Fruit fly (Drosophila melanogaster): ENCODE data around the gene NijA.

Gene NijA

DNA sequence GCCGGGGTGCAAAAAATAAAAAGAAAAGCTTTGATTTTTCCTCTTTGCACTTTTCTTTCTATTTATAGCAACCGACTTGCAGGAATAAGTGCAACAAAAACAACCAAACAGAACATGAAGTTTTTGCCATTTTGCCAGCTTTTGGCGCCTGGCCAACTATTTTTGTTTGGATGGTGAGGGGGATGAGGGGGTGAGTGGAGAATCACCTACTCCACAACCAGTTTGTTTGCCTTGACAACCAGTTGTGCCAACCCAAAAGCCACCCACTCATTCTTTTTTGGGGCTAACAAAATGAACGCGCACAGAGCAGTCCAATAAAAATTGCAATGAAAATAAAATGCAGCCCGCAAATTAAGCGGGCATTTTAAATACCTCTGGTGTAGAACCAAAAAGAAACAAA lies 39.4 kb downstream of the NijA start:
- no peak for TF ChIP-seq EcR (GFP tag; optimal IDR thresholded peaks at IDR 0.05)
- TF ChIP-seq CG8478 (optimal IDR thresholded peaks at IDR 0.05), result no peak
- TF ChIP-seq pan (optimal IDR thresholded peaks at IDR 0.05), result no peak
- TF ChIP-seq psq (optimal IDR thresholded peaks at IDR 0.05), result no peak
- no peak for TF ChIP-seq Dll (optimal IDR thresholded peaks at IDR 0.05)

DNA sequence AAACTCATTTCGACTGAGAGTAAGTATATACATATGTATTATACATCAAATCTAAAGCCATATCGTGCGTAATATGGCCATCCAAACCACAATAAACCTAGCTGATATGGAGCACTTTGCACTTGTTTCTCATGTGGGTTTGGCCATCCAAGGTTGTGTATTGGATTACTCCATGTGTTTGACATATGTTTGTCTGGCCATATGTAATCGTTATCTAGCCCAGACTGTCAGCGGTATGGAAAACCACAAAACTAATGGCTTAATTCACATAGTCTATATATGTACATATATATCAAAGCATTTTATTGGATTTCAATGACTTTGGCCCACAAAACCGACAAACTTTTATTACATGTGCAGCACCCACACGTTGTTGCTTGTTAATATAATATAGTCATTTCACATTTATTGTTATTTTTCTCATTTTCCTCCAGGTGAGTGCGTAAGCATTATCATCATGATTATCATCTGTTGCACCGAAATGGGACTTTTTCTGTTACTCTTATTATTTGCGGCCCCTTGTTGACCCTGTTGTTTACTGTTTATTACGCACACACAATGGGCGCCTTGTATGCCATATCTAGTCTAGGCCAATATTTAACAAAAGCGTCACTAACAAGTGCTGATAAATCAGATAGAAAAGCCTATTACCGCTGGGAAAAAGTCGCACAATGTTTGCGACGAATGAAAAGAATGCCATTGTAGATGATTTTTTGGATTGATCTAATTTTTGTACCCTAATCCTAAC lies 40.1 kb downstream of the NijA start:
- TF ChIP-seq Dll (optimal IDR thresholded peaks at IDR 0.05) (no peak), usp (GFP tag; optimal IDR thresholded peaks at IDR 0.05) (no peak), pan (optimal IDR thresholded peaks at IDR 0.05) (no peak), EcR (GFP tag; optimal IDR thresholded peaks at IDR 0.05) (no peak), CG8478 (optimal IDR thresholded peaks at IDR 0.05) (no peak), psq (optimal IDR thresholded peaks at IDR 0.05) (no peak)

DNA sequence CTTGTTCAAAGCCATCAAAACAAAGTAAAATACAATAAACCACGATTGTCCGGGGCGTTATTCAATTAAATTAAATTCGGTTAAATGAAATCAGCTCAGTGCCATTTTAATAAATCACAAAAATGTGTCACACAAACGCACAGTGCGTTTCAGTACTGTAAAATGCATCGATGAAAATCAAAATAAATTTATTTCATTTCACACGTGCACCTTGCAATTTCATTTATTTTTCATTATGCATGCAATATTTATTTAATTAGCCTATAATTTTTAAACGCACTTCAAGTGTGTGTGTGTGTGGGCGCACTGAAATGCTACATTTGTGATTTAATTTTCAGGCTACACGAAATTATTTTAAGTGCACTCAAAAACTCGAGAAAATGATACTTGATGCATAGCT lies 42.2 kb downstream of the NijA start:
- TF ChIP-seq EcR (GFP tag; optimal IDR thresholded peaks at IDR 0.05) (no peak), Dll (optimal IDR thresholded peaks at IDR 0.05) (no peak), pan (optimal IDR thresholded peaks at IDR 0.05) (no peak), CG8478 (optimal IDR thresholded peaks at IDR 0.05) (no peak), psq (optimal IDR thresholded peaks at IDR 0.05) (no peak), usp (GFP tag; optimal IDR thresholded peaks at IDR 0.05) (no peak)

DNA sequence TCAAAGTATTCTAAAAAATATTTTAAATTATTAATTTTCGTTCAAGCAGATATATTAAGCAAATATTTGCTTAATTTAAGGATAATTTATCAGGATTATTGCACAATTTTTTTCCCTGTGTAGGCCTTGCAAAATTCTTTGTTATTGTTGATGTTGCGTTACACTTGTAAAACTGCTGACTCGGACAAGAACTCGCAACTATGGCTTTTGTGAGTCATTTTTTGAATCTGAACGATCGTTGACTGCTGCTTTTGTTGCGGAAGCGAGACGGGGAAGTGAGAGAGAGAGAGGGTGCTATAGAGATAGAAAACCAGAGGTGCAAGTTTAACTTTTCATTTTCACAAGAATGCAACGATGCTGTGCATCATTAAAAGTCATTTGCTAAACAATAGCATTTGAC lies 44.2 kb downstream of the NijA start:
- TF ChIP-seq EcR (GFP tag; optimal IDR thresholded peaks at IDR 0.05) (no peak), Dll (optimal IDR thresholded peaks at IDR 0.05) (no peak)

DNA sequence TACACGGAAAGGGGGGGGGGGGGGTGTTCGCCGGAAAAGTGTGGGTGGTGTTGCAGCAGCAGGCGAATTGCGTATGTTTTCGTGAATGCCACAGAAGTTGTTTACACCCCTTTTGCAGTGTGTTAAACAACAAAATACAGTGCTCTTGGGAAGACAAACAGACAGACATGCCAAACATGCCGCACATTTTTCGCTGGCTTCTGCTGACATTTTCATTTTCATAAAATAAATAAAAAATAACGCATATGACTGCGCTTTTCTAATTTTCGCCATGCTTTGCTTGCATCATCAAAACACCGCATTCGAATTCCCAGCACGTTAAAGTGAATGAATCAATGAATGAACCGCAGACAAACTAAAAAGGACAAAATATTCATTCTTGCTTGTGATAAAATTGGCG lies 45.4 kb downstream of the NijA start:
- TF ChIP-seq CG8478 (optimal IDR thresholded peaks at IDR 0.05), result no peak
- TF ChIP-seq pan (optimal IDR thresholded peaks at IDR 0.05), result no peak

DNA sequence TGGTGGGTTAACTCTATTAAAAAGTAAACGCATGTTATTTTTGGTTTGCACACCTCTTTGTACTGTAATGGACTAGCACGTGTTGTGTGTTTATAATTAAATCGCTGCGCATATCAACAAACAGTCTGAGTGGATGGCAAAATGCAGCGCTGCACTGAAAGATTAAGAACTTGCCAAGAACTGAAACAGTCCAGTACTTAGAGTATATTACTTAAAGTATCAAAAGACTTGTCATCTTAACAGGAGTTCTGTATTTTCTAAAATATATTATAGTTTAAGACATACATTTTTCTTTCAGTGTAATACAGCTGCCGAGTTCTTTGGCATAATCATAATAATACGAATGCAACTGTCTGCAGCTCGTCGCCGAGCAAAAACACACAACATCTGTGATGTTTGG lies 48.2 kb downstream of the NijA start:
- no peak for TF ChIP-seq EcR (GFP tag; optimal IDR thresholded peaks at IDR 0.05)
- no peak for TF ChIP-seq pan (optimal IDR thresholded peaks at IDR 0.05)
- no peak for TF ChIP-seq usp (GFP tag; optimal IDR thresholded peaks at IDR 0.05)
- no peak for TF ChIP-seq psq (optimal IDR thresholded peaks at IDR 0.05)
- TF ChIP-seq CG8478 (optimal IDR thresholded peaks at IDR 0.05), result no peak
- TF ChIP-seq Dll (optimal IDR thresholded peaks at IDR 0.05), result no peak

DNA sequence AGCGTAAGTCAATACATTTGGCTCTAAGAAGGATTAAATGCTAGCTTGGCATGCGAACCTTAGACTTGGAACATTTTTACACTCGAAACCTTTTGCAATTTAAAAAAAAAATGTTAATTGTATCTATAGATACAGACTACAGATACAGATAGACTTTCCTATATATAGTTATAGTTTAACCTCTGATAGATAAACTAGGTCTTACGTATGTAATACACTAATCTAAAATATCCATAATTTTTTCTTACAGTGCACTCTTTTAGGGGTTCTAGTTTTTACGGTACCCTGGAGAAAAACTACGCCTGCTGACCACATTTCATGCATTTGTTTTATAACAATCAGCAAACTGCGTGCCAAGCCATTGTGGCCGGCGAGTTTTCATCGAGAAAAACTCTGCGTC lies 49.5 kb downstream of the NijA start:
- no peak for TF ChIP-seq EcR (GFP tag; optimal IDR thresholded peaks at IDR 0.05)
- no peak for TF ChIP-seq psq (optimal IDR thresholded peaks at IDR 0.05)
- no peak for TF ChIP-seq pan (optimal IDR thresholded peaks at IDR 0.05)
- TF ChIP-seq Dll (optimal IDR thresholded peaks at IDR 0.05), result no peak

DNA sequence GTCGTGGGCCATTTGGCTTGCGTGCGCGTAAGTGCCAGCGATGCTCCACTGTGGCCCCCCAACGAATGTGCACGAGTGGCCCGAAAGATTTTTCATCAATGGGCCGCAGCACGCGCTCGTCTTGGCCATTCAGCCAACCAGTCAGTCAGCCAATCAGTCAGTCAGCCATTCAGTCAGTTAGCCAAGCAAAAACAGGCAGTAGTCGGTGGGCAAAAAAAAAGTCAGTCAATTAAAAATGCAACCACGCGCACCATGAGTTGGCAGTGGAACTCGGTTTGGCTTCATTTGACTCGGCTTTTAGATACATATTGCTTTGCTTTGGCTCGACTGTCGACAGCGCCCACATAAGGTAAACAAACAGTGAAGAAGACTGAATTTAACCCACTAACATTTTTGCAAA lies 50.7 kb downstream of the NijA start:
- TF ChIP-seq pan (optimal IDR thresholded peaks at IDR 0.05) (no peak), usp (GFP tag; optimal IDR thresholded peaks at IDR 0.05) (no peak), EcR (GFP tag; optimal IDR thresholded peaks at IDR 0.05) (no peak), psq (optimal IDR thresholded peaks at IDR 0.05) (no peak), Dll (optimal IDR thresholded peaks at IDR 0.05) (no peak), CG8478 (optimal IDR thresholded peaks at IDR 0.05) (no peak)
